Worm (Caenorhabditis elegans): Measurements from ENCODE around the gene C56G2.4.
A peak's percentile ranks its signal among the peaks of the same experiment; 100 is the strongest.

Gene C56G2.4

DNA sequence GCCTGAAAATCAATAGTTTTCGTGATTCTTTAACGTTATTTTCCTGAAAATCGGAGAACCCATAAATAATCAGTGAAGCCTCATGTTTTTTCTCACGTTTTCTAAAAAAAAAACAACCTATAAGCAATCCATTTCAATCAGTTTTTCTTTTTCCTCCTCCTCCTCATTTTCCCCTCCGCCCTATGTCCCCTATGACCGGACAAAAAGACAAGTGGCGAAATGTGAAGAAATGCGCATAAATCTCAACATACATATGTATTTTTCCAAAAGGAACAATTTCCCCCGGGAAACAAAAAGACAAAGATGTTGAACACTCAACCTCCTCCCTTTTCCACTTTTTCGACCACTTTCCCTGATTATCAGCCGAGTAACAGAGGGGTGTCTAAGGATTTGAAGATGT, 16.0 kb upstream of the C56G2.4 start:
- TF ChIP-seq nhr-67 (tag; optimal IDR thresholded peaks at IDR 0.05) (no peak), ceh-28 (tag; optimal IDR thresholded peaks at IDR 0.05) (no peak), eor-1 (tag; optimal IDR thresholded peaks at IDR 0.05) (no peak), pqm-1 (tag; optimal IDR thresholded peaks at IDR 0.05) (no peak), elt-1 (tag; optimal IDR thresholded peaks at IDR 0.05) (no peak), ZK546.5 (tag; optimal IDR thresholded peaks at IDR 0.05) (no peak), elt-2 (tag; optimal IDR thresholded peaks at IDR 0.05) (no peak), sea-2 (GFP tag; optimal IDR thresholded peaks at IDR 0.05) (no peak), ztf-4 (tag; optimal IDR thresholded peaks at IDR 0.05) (no peak), lin-15B (tag; optimal IDR thresholded peaks at IDR 0.05) (no peak), skn-1 (tag; optimal IDR thresholded peaks at IDR 0.05) (no peak), ceh-16 (tag; optimal IDR thresholded peaks at IDR 0.05) (no peak), mml-1 (tag; optimal IDR thresholded peaks at IDR 0.05) (no peak), mdl-1 (tag; optimal IDR thresholded peaks at IDR 0.05) (no peak)

DNA sequence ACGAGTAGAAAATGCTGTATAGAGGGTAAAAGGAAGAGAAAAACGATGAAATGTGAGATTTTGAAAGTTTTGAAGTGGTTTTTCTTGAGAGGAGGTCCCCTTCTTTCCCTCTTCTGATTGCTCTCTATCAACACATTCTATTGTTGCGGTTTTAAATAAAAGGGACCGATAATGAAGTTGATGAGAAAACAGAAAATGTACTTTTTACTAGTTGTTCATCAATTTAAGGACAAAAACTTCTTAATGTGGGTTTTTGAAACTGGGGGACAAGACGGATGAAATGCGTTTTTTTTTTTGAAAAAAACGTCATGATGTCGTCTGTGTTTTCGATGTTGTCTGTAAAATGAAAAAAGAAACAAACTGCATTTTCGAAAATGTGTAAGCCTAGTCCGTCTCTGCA, 14.7 kb upstream of the C56G2.4 start:
- TF ChIP-seq elt-1 (tag; optimal IDR thresholded peaks at IDR 0.05): no peak
- no peak for TF ChIP-seq unc-39 (tag; optimal IDR thresholded peaks at IDR 0.05)
- no peak for TF ChIP-seq ZK546.5 (tag; optimal IDR thresholded peaks at IDR 0.05)
- no peak for TF ChIP-seq mml-1 (tag; optimal IDR thresholded peaks at IDR 0.05)
- TF ChIP-seq pqm-1 (tag; optimal IDR thresholded peaks at IDR 0.05): no peak

DNA sequence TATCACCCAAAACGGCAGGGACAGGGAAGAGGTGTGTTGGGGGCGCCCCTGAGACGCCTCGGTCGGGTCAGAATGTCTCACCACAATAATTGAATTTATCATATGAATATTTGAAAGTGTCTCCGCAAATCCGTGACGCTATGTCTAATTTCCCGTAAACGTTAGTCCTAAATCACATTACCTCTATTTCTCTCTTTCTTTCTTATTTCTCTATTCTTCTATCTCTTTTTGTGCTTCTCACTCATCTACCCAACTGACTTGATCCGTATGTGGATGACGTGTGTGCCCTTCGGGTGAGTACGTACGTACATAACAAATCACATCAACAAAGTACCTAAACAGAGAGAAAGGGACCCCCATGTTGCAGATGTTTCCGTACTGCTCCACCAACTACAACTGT, 14.2 kb upstream of the C56G2.4 start:
- peak; percentile 96 for TF ChIP-seq fkh-10 (GFP tag; optimal IDR thresholded peaks at IDR 0.05)
- no peak for TF ChIP-seq egl-5 (tag; optimal IDR thresholded peaks at IDR 0.05)

DNA sequence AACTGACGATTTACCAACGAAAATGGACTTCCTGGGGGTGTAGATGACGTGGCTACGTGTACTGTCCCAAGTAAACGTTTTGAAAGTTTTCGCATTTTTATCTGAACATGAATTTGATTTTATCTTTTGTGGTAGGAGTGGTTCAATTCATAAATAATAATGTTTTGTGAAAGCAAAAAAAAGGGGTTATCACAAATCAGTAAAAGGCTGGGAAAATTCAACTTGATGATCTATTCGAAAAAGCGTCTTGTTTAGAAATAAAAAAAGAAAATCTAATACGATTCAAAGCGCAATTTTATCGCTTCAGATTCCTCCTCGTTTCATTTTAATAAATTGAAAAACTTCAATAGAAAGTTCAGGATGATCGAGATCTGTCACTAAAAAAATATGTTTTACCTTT, 7.4 kb upstream of the C56G2.4 start, which contains the start of gene C56G2.5:
C56G2.5 (minus strand) TSS at position 101 of the 400 bp plus-strand sequence.
- TF ChIP-seq lin-39 (tag; optimal IDR thresholded peaks at IDR 0.05) (no peak), sea-2 (GFP tag; optimal IDR thresholded peaks at IDR 0.05) (no peak), snpc-4 (tag; optimal IDR thresholded peaks at IDR 0.05) (no peak)

ce11 chrIII:6334364-6334763, 2.8 kb downstream of the C56G2.4 start:
- TF ChIP-seq ztf-11 (tag; optimal IDR thresholded peaks at IDR 0.05): no peak
- no peak for TF ChIP-seq snpc-4 (tag; optimal IDR thresholded peaks at IDR 0.05)
- TF ChIP-seq nhr-67 (tag; optimal IDR thresholded peaks at IDR 0.05): no peak
- no peak for TF ChIP-seq nhr-23 (tag; optimal IDR thresholded peaks at IDR 0.05)
- TF ChIP-seq nhr-28 (tag; optimal IDR thresholded peaks at IDR 0.05): no peak
- TF ChIP-seq fkh-10 (GFP tag; optimal IDR thresholded peaks at IDR 0.05): peak; percentile 55

- TF ChIP-seq R02D3.7 (tag; optimal IDR thresholded peaks at IDR 0.05): no peak
- TF ChIP-seq tbx-2 (tag; optimal IDR thresholded peaks at IDR 0.05): no peak
- TF ChIP-seq ztf-4 (tag; optimal IDR thresholded peaks at IDR 0.05): no peak
- TF ChIP-seq pha-4 (tag; optimal IDR thresholded peaks at IDR 0.05): no peak
- no peak for TF ChIP-seq nhr-77 (tag; optimal IDR thresholded peaks at IDR 0.05)
- TF ChIP-seq lin-39 (tag; optimal IDR thresholded peaks at IDR 0.05): no peak
- no peak for TF ChIP-seq ZK546.5 (tag; optimal IDR thresholded peaks at IDR 0.05)
- no peak for TF ChIP-seq nhr-25 (tag; optimal IDR thresholded peaks at IDR 0.05)
- TF ChIP-seq ceh-16 (tag; optimal IDR thresholded peaks at IDR 0.05): no peak
- no peak for TF ChIP-seq lin-15B (tag; optimal IDR thresholded peaks at IDR 0.05)
- peak in 1 of 3 experiments; percentile 89 for TF ChIP-seq elt-3 (tag; optimal IDR thresholded peaks at IDR 0.05)
- peak; percentile 29 for TF ChIP-seq elt-2 (tag; optimal IDR thresholded peaks at IDR 0.05)
- TF ChIP-seq fkh-10 (GFP tag; optimal IDR thresholded peaks at IDR 0.05): no peak
- no peak for TF ChIP-seq egl-27 (tag; optimal IDR thresholded peaks at IDR 0.05)
- TF ChIP-seq nhr-23 (tag; optimal IDR thresholded peaks at IDR 0.05): peak; percentile 15
- no peak for TF ChIP-seq elt-1 (tag; optimal IDR thresholded peaks at IDR 0.05)
- TF ChIP-seq sea-2 (GFP tag; optimal IDR thresholded peaks at IDR 0.05): no peak
- TF ChIP-seq fkh-2 (tag; optimal IDR thresholded peaks at IDR 0.05): no peak
- TF ChIP-seq ceh-9 (tag; optimal IDR thresholded peaks at IDR 0.05): no peak
Measured at ce11 chrIII:6339919-6340434, 8.4 kb downstream of the C56G2.4 start, which contains the start of gene let-767. Gene let-767 (minus strand): TSS chrIII:6339969.
